Fruit fly (Drosophila melanogaster): ENCODE results near the gene CG31157.

The CG31157 gene

dm6 chr3R:13051298-13051723 is 3.8 kb downstream of the CG31157 start, which contains the start of gene CG7966 (continued):
- no peak for TF ChIP-seq CG11762 (GFP tag; optimal IDR thresholded peaks at IDR 0.05; ENCODE audit: insufficient read depth)
- TF ChIP-seq CG31627 (GFP tag; optimal IDR thresholded peaks at IDR 0.05): no peak
- no peak for TF ChIP-seq CG11902 (GFP tag; optimal IDR thresholded peaks at IDR 0.05)
- TF ChIP-seq CG6276 (GFP tag; optimal IDR thresholded peaks at IDR 0.05): no peak
- TF ChIP-seq Lpt (GFP tag; optimal IDR thresholded peaks at IDR 0.05): peak; percentile 42
- TF ChIP-seq CG16779 (tag; optimal IDR thresholded peaks at IDR 0.05): no peak
- TF ChIP-seq Sox14 (GFP tag; optimal IDR thresholded peaks at IDR 0.05): no peak

dm6 chr3R:13051942-13052693 is 4.6 kb downstream of the CG31157 start, which contains the start of gene pic:
pic (plus strand) TSS chr3R:13052245.
- TF ChIP-seq fkh (GFP tag; optimal IDR thresholded peaks at IDR 0.05) (peak; percentile 60), CG6276 (GFP tag; optimal IDR thresholded peaks at IDR 0.05) (peak; percentile 98), ss (GFP tag; optimal IDR thresholded peaks at IDR 0.05) (no peak)

dm6 chr3R:13056553-13056952 is 9.0 kb downstream of the CG31157 start:
- no peak for TF ChIP-seq svp (GFP tag)
- no peak for TF ChIP-seq CG32006 (GFP tag; optimal IDR thresholded peaks at IDR 0.05)
- no peak for TF ChIP-seq CG11762 (GFP tag; optimal IDR thresholded peaks at IDR 0.05; ENCODE audit: insufficient read depth)

DNA sequence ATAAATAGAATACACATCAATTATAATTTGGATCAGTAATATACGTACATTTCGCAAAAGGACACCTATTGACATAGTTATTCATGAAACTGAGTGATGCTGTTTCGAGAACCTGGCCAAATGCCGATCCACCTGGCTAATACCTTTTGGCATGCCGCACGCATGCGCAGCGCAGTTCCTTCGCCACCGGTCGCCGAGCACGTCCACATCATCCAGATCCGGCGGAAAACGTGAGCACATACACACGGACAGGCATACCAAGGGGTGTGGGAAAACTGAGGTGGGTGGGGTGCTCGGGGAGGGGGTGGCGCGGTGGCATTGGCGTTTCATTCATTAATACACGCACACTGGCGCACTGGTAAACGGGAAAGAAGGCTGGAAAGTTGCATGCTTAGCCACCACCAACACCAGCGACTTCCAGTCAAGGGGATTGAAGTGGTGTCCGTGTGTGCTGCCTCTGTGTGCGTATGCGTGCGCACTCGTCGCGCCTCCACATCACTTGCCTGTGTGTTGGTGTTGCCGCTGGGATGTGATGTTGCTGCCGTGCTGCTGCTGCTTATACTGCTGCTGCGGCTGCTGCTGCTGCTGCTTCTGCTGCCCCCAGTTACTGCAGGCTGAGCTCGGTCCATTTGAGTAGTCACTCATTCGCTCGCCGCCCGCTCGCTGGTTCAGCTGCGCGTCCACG is 9.7 kb downstream of the CG31157 start, which contains the start of gene sim:
Gene sim (plus strand): TSS at position 635 of the 685 bp plus-strand sequence.
- TF ChIP-seq CG11902 (GFP tag; optimal IDR thresholded peaks at IDR 0.05) (no peak), salr (GFP tag; optimal IDR thresholded peaks at IDR 0.05) (no peak), eg (GFP tag; IDR thresholded peaks at IDR 0.05) (0 out of 3 replicates have a peak, but pooled peaks have one; percentile 28), CG3919 (GFP tag; optimal IDR thresholded peaks at IDR 0.05) (peak; percentile 46), ss (GFP tag; optimal IDR thresholded peaks at IDR 0.05) (peak in 1 of 2 experiments; percentile 42)

- TF ChIP-seq Eip78C (GFP tag) (peak; percentile 48), CG6792 (GFP tag; optimal IDR thresholded peaks at IDR 0.05) (peak; percentile 3), CG32006 (GFP tag; optimal IDR thresholded peaks at IDR 0.05) (peak; percentile 49), CG10669 (GFP tag; optimal IDR thresholded peaks at IDR 0.05) (no peak), CG6163 (GFP tag; IDR thresholded peaks at IDR 0.05) (peak; percentile 25; the same call in 1 of the 3 replicates), Gug (GFP tag; IDR thresholded peaks at IDR 0.05) (no peak), ss (GFP tag; optimal IDR thresholded peaks at IDR 0.05) (peak; percentile 36 to 54), eg (GFP tag; IDR thresholded peaks at IDR 0.05) (peak; percentile 8; the same call in 1 of the 3 replicates), Ets21C (GFP tag; optimal IDR thresholded peaks at IDR 0.05) (no peak), CG3919 (GFP tag; optimal IDR thresholded peaks at IDR 0.05) (no peak), fkh (GFP tag; optimal IDR thresholded peaks at IDR 0.05) (peak; percentile 96), CG11762 (GFP tag; optimal IDR thresholded peaks at IDR 0.05; ENCODE audit: insufficient read depth) (no peak)
These were observed 16.4 kb downstream of the CG31157 start for dm6 chr3R:13063746-13064592.

- TF ChIP-seq fkh (GFP tag; optimal IDR thresholded peaks at IDR 0.05) (peak; percentile 21), CG1621 (tag; optimal IDR thresholded peaks at IDR 0.05) (no peak)
These were observed 17.7 kb downstream of the CG31157 start for dm6 chr3R:13065180-13065757.

- no peak for TF ChIP-seq dsx (GFP tag; optimal IDR thresholded peaks at IDR 0.05; ENCODE audit: poor library complexity, severe bottlenecking)
- TF ChIP-seq Ets21C (GFP tag; optimal IDR thresholded peaks at IDR 0.05): no peak
- no peak for TF ChIP-seq CG31627 (GFP tag; optimal IDR thresholded peaks at IDR 0.05)
- peak; percentile 49 for TF ChIP-seq Blimp-1 (GFP tag; optimal IDR thresholded peaks at IDR 0.05)
- TF ChIP-seq CG10631 (GFP tag; optimal IDR thresholded peaks at IDR 0.05): peak; percentile 13
- no peak for TF ChIP-seq ss (GFP tag; optimal IDR thresholded peaks at IDR 0.05)
- peak; percentile 60 for TF ChIP-seq CG34406 (GFP tag; optimal IDR thresholded peaks at IDR 0.05)
- TF ChIP-seq CG8119 (GFP tag; IDR thresholded peaks at IDR 0.05): no peak
- TF ChIP-seq fd85E (GFP tag; optimal IDR thresholded peaks at IDR 0.05): no peak
- TF ChIP-seq CG1621 (tag; optimal IDR thresholded peaks at IDR 0.05): no peak
- TF ChIP-seq Sox15 (GFP tag; optimal IDR thresholded peaks at IDR 0.05): no peak
- no peak for TF ChIP-seq CG11902 (GFP tag; optimal IDR thresholded peaks at IDR 0.05)
- TF ChIP-seq acj6 (GFP tag; optimal IDR thresholded peaks at IDR 0.05): peak; percentile 10
- TF ChIP-seq CG6276 (GFP tag; optimal IDR thresholded peaks at IDR 0.05): no peak
- no peak for TF ChIP-seq Hr4 (GFP tag; optimal IDR thresholded peaks at IDR 0.05)
- no peak for TF ChIP-seq Gug (GFP tag; IDR thresholded peaks at IDR 0.05)
- peak; percentile 42 for TF ChIP-seq svp (GFP tag)
- TF ChIP-seq CG15336 (GFP tag; IDR thresholded peaks at IDR 0.05): no peak
These were observed 20.5 kb downstream of the CG31157 start for dm6 chr3R:13068022-13068421.

Data from whole organism, prepupa.